Fruit fly (Drosophila melanogaster): Measurements from ENCODE around the gene spi.

DNA sequence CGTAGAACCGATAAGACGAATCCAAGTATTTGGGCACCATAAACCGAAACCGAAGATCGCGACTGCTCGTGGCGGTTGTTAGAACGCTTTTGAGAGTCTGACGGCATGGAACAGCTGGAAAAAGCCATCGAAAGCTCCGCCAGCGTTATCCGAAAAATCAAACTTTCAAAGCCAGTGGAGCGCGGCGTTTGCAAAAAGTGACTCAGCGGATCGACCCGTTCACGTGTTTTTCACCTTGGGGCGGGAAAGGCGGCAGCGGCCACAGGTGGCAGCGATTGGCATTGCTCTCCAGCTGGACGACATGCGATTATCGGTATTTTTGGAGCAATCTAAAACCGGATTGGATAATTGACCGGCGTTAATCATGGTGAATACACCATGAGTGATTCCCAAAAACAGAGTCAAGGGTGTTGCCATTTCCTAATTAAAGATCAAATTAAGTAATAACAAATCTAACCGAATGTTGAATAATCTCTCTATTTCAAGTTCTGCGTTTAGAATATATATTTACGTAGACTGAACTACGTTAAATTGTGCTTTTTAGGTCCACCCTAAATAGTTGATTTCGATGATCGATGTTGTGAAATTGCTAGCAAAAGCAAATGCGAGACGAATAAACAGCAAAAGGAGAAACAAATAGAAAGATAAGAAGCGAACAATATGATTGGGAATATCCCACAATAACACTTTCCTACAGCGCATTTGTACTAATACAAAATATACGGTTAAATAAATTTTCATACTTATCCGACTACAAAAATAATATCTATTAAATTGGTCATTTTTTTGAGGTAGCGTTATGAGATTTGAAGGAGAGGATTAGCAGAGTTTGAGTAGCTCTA lies 30.0 kb downstream of the spi start, which contains the start of gene CG10337:
- TF ChIP-seq otp (GFP tag; IDR thresholded peaks at IDR 0.05) (peak; percentile 52; the same call in 1 of the 3 replicates), CG1792 (GFP tag; optimal IDR thresholded peaks at IDR 0.05) (no peak), Stat92E (GFP tag; optimal IDR thresholded peaks at IDR 0.05) (no peak), H2.0 (GFP tag; IDR thresholded peaks at IDR 0.05) (no peak), CG8478 (optimal IDR thresholded peaks at IDR 0.05) (no peak), eve (GFP tag; optimal IDR thresholded peaks at IDR 0.05) (peak in 1 of 2 experiments; percentile 72), Gug (GFP tag; IDR thresholded peaks at IDR 0.05) (no peak), CG18764 (GFP tag; optimal IDR thresholded peaks at IDR 0.05) (no peak), Sox102F (GFP tag; optimal IDR thresholded peaks at IDR 0.05) (peak; percentile 57), Hr39 (optimal IDR thresholded peaks at IDR 0.05) (no peak), CG1024 (GFP tag; IDR thresholded peaks at IDR 0.05) (no peak), CG16863 (GFP tag; optimal IDR thresholded peaks at IDR 0.05) (no peak)
